Worm (Caenorhabditis elegans): ENCODE measurements around the gene dgat-2.
A peak's percentile ranks its signal among the peaks of the same experiment; 100 is the strongest.

The dgat-2 gene

DNA sequence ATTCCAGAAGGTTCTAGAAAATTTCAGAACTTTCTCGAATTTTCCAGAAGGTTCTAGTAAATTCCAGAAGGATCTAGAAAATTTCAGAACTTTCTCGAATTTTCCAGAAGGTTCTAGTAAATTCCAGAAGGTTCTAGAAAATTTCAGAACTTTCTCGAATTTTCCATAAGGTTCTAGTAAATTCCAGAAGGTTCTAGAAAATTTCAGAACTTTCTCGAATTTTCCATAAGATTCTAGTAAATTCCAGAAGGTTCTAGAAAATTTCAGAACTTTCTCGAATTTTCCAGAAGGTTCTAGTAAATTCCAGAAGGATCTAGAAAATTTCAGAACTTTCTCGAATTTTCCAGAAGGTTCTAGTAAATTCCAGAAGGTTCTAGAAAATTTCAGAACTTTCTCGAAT, 41.9 kb upstream of the dgat-2 start:
- peak; percentile 90 for TF ChIP-seq hsf-1 (GFP tag; IDR thresholded peaks at IDR 0.05)

DNA sequence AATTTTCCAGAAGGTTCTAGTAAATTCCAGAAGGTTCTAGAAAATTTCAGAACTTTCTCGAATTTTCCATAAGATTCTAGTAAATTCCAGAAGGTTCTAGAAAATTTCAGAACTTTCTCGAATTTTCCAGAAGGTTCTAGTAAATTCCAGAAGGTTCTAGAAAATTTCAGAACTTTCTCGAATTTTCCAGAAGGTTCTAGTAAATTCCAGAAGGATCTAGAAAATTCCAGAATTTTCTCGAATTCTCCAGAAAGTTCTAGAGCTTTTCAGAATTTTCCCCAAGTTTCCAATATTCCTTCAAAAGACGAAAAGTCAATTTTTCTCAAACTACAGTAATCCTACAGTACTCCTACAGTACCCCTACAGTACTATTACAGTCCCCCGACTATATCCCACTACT, 41.3 kb upstream of the dgat-2 start:
- TF ChIP-seq hsf-1 (GFP tag; IDR thresholded peaks at IDR 0.05), result peak; percentile 92

DNA sequence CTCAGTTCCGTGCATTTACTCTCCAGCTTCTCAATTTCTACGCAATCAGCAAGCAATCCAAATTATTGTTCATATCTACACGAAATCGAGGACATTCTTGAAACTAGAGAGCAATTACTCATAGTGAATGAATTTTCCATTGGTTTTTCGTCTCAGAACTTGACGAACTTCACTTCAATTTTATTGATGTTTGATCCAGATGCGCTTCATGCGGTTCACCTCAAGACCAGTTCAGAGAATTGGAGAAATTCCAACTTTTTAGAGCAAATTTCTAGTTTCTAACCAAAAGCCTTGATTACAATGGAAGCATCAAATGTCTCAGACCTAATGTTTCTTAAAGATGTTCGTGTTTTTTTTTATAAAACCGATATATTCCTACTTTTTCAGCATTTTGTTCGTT, 39.8 kb upstream of the dgat-2 start, which contains the start of gene Y6G8.8:
Y6G8.8 (plus strand) TSS at position 301 of the 400 bp plus-strand sequence.
- TF ChIP-seq F39B2.1 (GFP tag; IDR thresholded peaks at IDR 0.05), result no peak
- no peak for TF ChIP-seq nfya-1 (tag; optimal IDR thresholded peaks at IDR 0.05; ENCODE audit: borderline replicate concordance, insufficient read depth)
- no peak for TF ChIP-seq rpc-1 (optimal IDR thresholded peaks at IDR 0.05)
- TF ChIP-seq rpc-1 (tag; optimal IDR thresholded peaks at IDR 0.05), result no peak
- TF ChIP-seq nhr-80 (tag; optimal IDR thresholded peaks at IDR 0.05), result no peak
- no peak for TF ChIP-seq lag-1 (GFP tag; IDR thresholded peaks at IDR 0.05)
- no peak for TF ChIP-seq madf-6 (GFP tag; IDR thresholded peaks at IDR 0.05)
- no peak for TF ChIP-seq F10E7.11 (tag; optimal IDR thresholded peaks at IDR 0.05)
- no peak for TF ChIP-seq mxl-1 (tag; optimal IDR thresholded peaks at IDR 0.05)
- TF ChIP-seq ceh-40 (GFP tag; IDR thresholded peaks at IDR 0.05), result no peak
- TF ChIP-seq F22D6.2 (tag; optimal IDR thresholded peaks at IDR 0.05), result no peak

DNA sequence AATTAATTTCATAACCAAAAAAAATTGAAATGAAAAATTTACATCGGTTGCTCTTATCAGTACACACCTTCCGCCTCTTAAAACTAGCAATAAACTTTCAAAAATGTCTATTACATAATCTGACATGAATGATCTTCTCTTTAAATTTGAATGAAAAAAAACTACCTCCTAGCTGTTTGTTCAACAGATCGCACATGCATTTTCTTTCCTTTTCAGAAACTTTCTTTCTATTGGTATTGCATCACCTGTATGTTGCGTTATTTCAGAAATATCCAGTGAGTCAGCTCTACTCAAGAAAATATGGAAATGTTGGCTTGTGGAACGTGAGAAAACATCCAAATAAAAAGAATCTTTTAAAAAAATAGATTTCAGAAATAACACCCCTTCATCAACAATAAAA, 36.9 kb upstream of the dgat-2 start, which contains the start of gene F57G4.1:
F57G4.1 (plus strand) TSS at position 301 of the 400 bp plus-strand sequence.
- TF ChIP-seq C06A6.2 (GFP tag; conservative IDR thresholded peaks at IDR 0.05), result no peak
- no peak for TF ChIP-seq hmg-1.2 (GFP tag; IDR thresholded peaks at IDR 0.05)
- no peak for TF ChIP-seq unc-62 (GFP tag; optimal IDR thresholded peaks at IDR 0.05)
- no peak for TF ChIP-seq ztf-25 (GFP tag; IDR thresholded peaks at IDR 0.05)
- TF ChIP-seq mcd-1 (GFP tag; IDR thresholded peaks at IDR 0.05), result no peak
- TF ChIP-seq mes-4 (tag; optimal IDR thresholded peaks at IDR 0.05), result no peak
- TF ChIP-seq ets-4 (GFP tag; optimal IDR thresholded peaks at IDR 0.05), result no peak
- no peak for TF ChIP-seq hmg-20 (GFP tag; IDR thresholded peaks at IDR 0.05)
- TF ChIP-seq nhr-120 (GFP tag; IDR thresholded peaks at IDR 0.05), result no peak

DNA sequence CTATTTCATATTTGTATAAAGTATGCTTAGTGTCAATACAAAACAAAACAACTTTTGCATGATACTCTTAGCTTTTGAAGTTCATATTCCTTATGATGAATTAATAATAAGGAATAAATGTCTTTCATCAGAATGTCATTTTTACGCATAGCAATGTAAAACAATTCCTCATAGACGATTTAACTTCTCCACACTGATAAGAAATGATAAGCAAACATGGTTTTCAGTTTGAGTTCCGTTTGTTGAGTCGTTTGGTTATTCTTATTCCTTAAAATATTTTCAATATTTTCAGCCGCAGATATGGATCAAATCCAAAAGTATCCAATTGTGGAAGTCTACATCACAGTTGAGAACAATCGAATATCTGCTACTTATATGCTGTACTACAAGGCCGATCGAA, 35.2 kb upstream of the dgat-2 start, which contains the start of gene F57G4.11:
F57G4.11 (plus strand) TSS at position 301 of the 400 bp plus-strand sequence.
- TF ChIP-seq let-607 (tag; optimal IDR thresholded peaks at IDR 0.05), result no peak
- TF ChIP-seq ama-1 (optimal IDR thresholded peaks at IDR 0.05), result no peak
- TF ChIP-seq ama-1 (GFP tag; optimal IDR thresholded peaks at IDR 0.05), result no peak
- no peak for TF ChIP-seq rcor-1 (GFP tag; IDR thresholded peaks at IDR 0.05)
- no peak for TF ChIP-seq dox-1 (GFP tag; IDR thresholded peaks at IDR 0.05)
- TF ChIP-seq nhr-120 (GFP tag; IDR thresholded peaks at IDR 0.05), result no peak
- TF ChIP-seq snpc-3.4 (tag; optimal IDR thresholded peaks at IDR 0.05), result no peak
- no peak for TF ChIP-seq cebp-2 (GFP tag; IDR thresholded peaks at IDR 0.05)
- no peak for TF ChIP-seq chd-7 (tag; optimal IDR thresholded peaks at IDR 0.05)
- no peak for TF ChIP-seq F49E8.2 (tag; optimal IDR thresholded peaks at IDR 0.05; ENCODE audit: insufficient read depth)
- TF ChIP-seq aptf-3 (GFP tag; IDR thresholded peaks at IDR 0.05), result no peak
- TF ChIP-seq madf-10 (tag; optimal IDR thresholded peaks at IDR 0.05), result no peak
- TF ChIP-seq snpc-1.3 (tag; optimal IDR thresholded peaks at IDR 0.05; ENCODE audit: insufficient read depth), result no peak
- no peak for TF ChIP-seq nfya-1 (tag; optimal IDR thresholded peaks at IDR 0.05; ENCODE audit: borderline replicate concordance, insufficient read depth)
- TF ChIP-seq egl-44 (GFP tag; IDR thresholded peaks at IDR 0.05), result no peak
- no peak for TF ChIP-seq tlf-1 (GFP tag; optimal IDR thresholded peaks at IDR 0.05)
- TF ChIP-seq ccch-3 (GFP tag; optimal IDR thresholded peaks at IDR 0.05), result no peak
- no peak for TF ChIP-seq C06A6.2 (GFP tag; conservative IDR thresholded peaks at IDR 0.05)
- TF ChIP-seq repo-1 (tag; optimal IDR thresholded peaks at IDR 0.05), result no peak
- TF ChIP-seq ceh-40 (GFP tag; IDR thresholded peaks at IDR 0.05), result no peak
- no peak for TF ChIP-seq ekl-4 (GFP tag; IDR thresholded peaks at IDR 0.05)
